Worm (Caenorhabditis elegans) whole organism, L4 larva: ENCODE results near the gene smg-8.

Experiments used
- F10B5.3 ChIP-seq: sonication (generic microtip); optimal IDR thresholded peaks from 2 replicates; lab custom pipeline; 2016; ENCODE audit warnings: mild to moderate bottlenecking, missing genetic modification characterization, missing compliant biosample characterization
- Y105C5A.15 ChIP-seq: fragments of 200-800 bp; sonication (Bioruptor generic); IDR thresholded peaks from 2 replicates; pipeline ENCODE4 v1.3.6; 2022; ENCODE audit warnings: missing genetic modification characterization, missing compliant biosample characterization
- Y48G9A.11 ChIP-seq: fragments of 200-800 bp; sonication (Bioruptor generic); IDR thresholded peaks from 2 replicates; pipeline ENCODE4 v1.3.6; 2022; ENCODE audit warnings: missing genetic modification reagents, missing genetic modification characterization, missing compliant biosample characterization
- Y5F2A.4 ChIP-seq: fragments of 200-800 bp; sonication (Bioruptor generic); optimal IDR thresholded peaks from 2 replicates; lab custom pipeline; 2018; ENCODE audit warnings: mild to moderate bottlenecking, missing genetic modification characterization, missing compliant biosample characterization
- Y75B8A.6 ChIP-seq: fragments of 200-800 bp; sonication (Bioruptor generic); IDR thresholded peaks from 2 replicates; pipeline ENCODE4 v1.3.6; 2022; ENCODE audit warnings: missing genetic modification reagents, missing genetic modification characterization, missing compliant biosample characterization
- ZK546.5 ChIP-seq, 2 experiments: sonication (generic microtip); optimal IDR thresholded peaks; 2 replicates each; lab custom pipeline; 2017; ENCODE audit warnings: missing biosample characterization in 2 of 2, missing genetic modification characterization in 2 of 2
- attf-4 ChIP-seq: sonication (generic microtip); optimal IDR thresholded peaks from 3 replicates; lab custom pipeline; 2017; ENCODE audit warnings: missing biosample characterization, missing genetic modification characterization
- ceh-28 ChIP-seq: fragments of 150-350 bp; optimal IDR thresholded peaks from 2 replicates; lab custom pipeline; 2014; ENCODE audit warnings: missing biosample characterization, missing genetic modification reagents, missing genetic modification characterization
- ceh-44 ChIP-seq: fragments of 200-800 bp; sonication (Bioruptor generic); IDR thresholded peaks from 2 replicates; pipeline ENCODE4 v1.3.6; 2022; ENCODE audit warnings: missing genetic modification reagents, missing genetic modification characterization, missing compliant biosample characterization
- ceh-82 ChIP-seq: sonication (generic microtip); optimal IDR thresholded peaks from 2 replicates; lab custom pipeline; 2017; ENCODE audit warnings: missing biosample characterization, missing genetic modification characterization
- ces-1 ChIP-seq: fragments of 150-350 bp; sonication (generic microtip); optimal IDR thresholded peaks from 4 replicates; lab custom pipeline; 2014; ENCODE audit warnings: missing biosample characterization, missing genetic modification reagents, missing genetic modification characterization
- cey-2 ChIP-seq: sonication (generic microtip); optimal IDR thresholded peaks from 3 replicates; lab custom pipeline; 2017; ENCODE audit warnings: missing genetic modification characterization, mild to moderate bottlenecking, missing compliant biosample characterization, antibody characterized with exemption, borderline replicate concordance; ENCODE audit not compliant: insufficient read depth
- ctbp-1 ChIP-seq: fragments of 200-800 bp; sonication (Bioruptor generic); IDR thresholded peaks from 2 replicates; pipeline ENCODE4 v1.3.6; 2022; ENCODE audit warnings: missing genetic modification reagents, missing genetic modification characterization, missing compliant biosample characterization
- daf-12 ChIP-seq: fragments of 150-350 bp; optimal IDR thresholded peaks from 2 replicates; lab custom pipeline; 2014; ENCODE audit warnings: missing biosample characterization, missing genetic modification reagents, missing genetic modification characterization
- dmd-8 ChIP-seq: fragments of 200-800 bp; sonication (Bioruptor generic); IDR thresholded peaks from 2 replicates; pipeline ENCODE4 v1.3.6; 2022; ENCODE audit warnings: missing genetic modification characterization, missing compliant biosample characterization
- dpl-1 ChIP-seq: fragments of 150-350 bp; optimal IDR thresholded peaks from 2 replicates; lab custom pipeline; 2014; ENCODE audit warnings: missing biosample characterization, missing genetic modification reagents, missing genetic modification characterization
- duxl-1 ChIP-seq: sonication (generic microtip); optimal IDR thresholded peaks from 2 replicates; lab custom pipeline; 2016; ENCODE audit warnings: mild to moderate bottlenecking, missing genetic modification characterization, moderate library complexity, missing compliant biosample characterization; ENCODE audit not compliant: poor library complexity
- dve-1 ChIP-seq: sonication (generic microtip); optimal IDR thresholded peaks from 2 replicates; lab custom pipeline; 2017; ENCODE audit warnings: antibody characterized with exemption, mild to moderate bottlenecking, missing genetic modification characterization, missing compliant biosample characterization; ENCODE audit not compliant: insufficient read depth
- fos-1 ChIP-seq: fragments of 150-350 bp; optimal IDR thresholded peaks from 2 replicates; lab custom pipeline; 2014; ENCODE audit warnings: missing biosample characterization, missing genetic modification characterization
- gei-8 ChIP-seq: fragments of 200-800 bp; sonication (Bioruptor generic); optimal IDR thresholded peaks from 2 replicates; lab custom pipeline; 2018; ENCODE audit warnings: mild to moderate bottlenecking, missing genetic modification characterization, missing compliant biosample characterization
- hif-1 ChIP-seq, 2 experiments: sonication (generic microtip); optimal IDR thresholded peaks; 2 replicates each; lab custom pipeline; 2016 to 2017; ENCODE audit warnings: missing compliant biosample characterization in 2 of 2, missing genetic modification characterization in 2 of 2, missing genetic modification reagents in 2 of 2, missing genotype in 2 of 2, mild to moderate bottlenecking in 1 of 2
- hlh-30 ChIP-seq: sonication (generic microtip); optimal IDR thresholded peaks from 2 replicates; lab custom pipeline; 2017; ENCODE audit warnings: antibody characterized with exemption, mild to moderate bottlenecking, missing genetic modification characterization, missing compliant biosample characterization; ENCODE audit not compliant: insufficient read depth
- jun-1 ChIP-seq: fragments of 150-350 bp; optimal IDR thresholded peaks from 2 replicates; lab custom pipeline; 2014; ENCODE audit warnings: missing biosample characterization, missing genetic modification reagents, missing genetic modification characterization
- lin-13 ChIP-seq: fragments of 150-350 bp; optimal IDR thresholded peaks from 2 replicates; lab custom pipeline; 2014; ENCODE audit warnings: missing biosample characterization, missing genetic modification reagents, missing genetic modification characterization
- lin-15B ChIP-seq: fragments of 150-350 bp; sonication (generic microtip); optimal IDR thresholded peaks from 3 replicates; lab custom pipeline; 2014; ENCODE audit warnings: missing biosample characterization, missing genetic modification characterization
- lir-3 ChIP-seq: sonication (generic microtip); optimal IDR thresholded peaks from 2 replicates; lab custom pipeline; 2016; ENCODE audit warnings: mild to moderate bottlenecking, missing genetic modification characterization, missing compliant biosample characterization
- madf-9 ChIP-seq: fragments of 200-800 bp; sonication (Bioruptor generic); conservative IDR thresholded peaks from 2 replicates; pipeline ENCODE4 v1.3.6; 2022; ENCODE audit warnings: missing genetic modification reagents, missing genetic modification characterization, missing compliant biosample characterization
- mdl-1 ChIP-seq, 2 experiments: fragments of 150-350 bp in 1 of 2; sonication (generic microtip) in 1 of 2; optimal IDR thresholded peaks; 2 replicates each; lab custom pipeline; 2014 to 2017; ENCODE audit warnings: missing biosample characterization in 2 of 2, missing genetic modification characterization in 2 of 2
- mdt-29 ChIP-seq: fragments of 200-800 bp; sonication (Bioruptor generic); IDR thresholded peaks from 2 replicates; pipeline ENCODE4 v1.3.6; 2022; ENCODE audit warnings: missing genetic modification reagents, missing genetic modification characterization, missing compliant biosample characterization
- mes-2 ChIP-seq: sonication (generic microtip); optimal IDR thresholded peaks from 2 replicates; lab custom pipeline; 2016; ENCODE audit warnings: missing genotype, mild to moderate bottlenecking, missing genetic modification characterization, missing compliant biosample characterization; ENCODE audit not compliant: poor library complexity, severe bottlenecking
- mxl-2 ChIP-seq: fragments of 200-800 bp; sonication (Bioruptor generic); conservative IDR thresholded peaks from 2 replicates; pipeline ENCODE4 v1.3.6; 2022; ENCODE audit warnings: missing genetic modification reagents, missing genetic modification characterization, missing compliant biosample characterization
- mxl-3 ChIP-seq: fragments of 200-800 bp; sonication (Bioruptor generic); optimal IDR thresholded peaks from 2 replicates; lab custom pipeline; 2018; ENCODE audit warnings: mild to moderate bottlenecking, missing genetic modification characterization, missing compliant biosample characterization
- nhr-102 ChIP-seq: sonication (generic microtip); optimal IDR thresholded peaks from 2 replicates; lab custom pipeline; 2016; ENCODE audit warnings: mild to moderate bottlenecking, missing genetic modification characterization, moderate library complexity, missing compliant biosample characterization
- nhr-111 ChIP-seq: fragments of 200-800 bp; sonication (Bioruptor generic); optimal IDR thresholded peaks from 2 replicates; lab custom pipeline; 2018; ENCODE audit warnings: mild to moderate bottlenecking, missing genetic modification characterization, missing compliant biosample characterization
- nhr-28 ChIP-seq: fragments of 150-350 bp; optimal IDR thresholded peaks from 2 replicates; lab custom pipeline; 2014; ENCODE audit warnings: missing biosample characterization, missing genetic modification characterization
- nhr-48 ChIP-seq: sonication (generic microtip); optimal IDR thresholded peaks from 2 replicates; lab custom pipeline; 2016; ENCODE audit warnings: mild to moderate bottlenecking, missing genetic modification characterization, missing compliant biosample characterization
- nhr-76 ChIP-seq: fragments of 150-350 bp; optimal IDR thresholded peaks from 2 replicates; lab custom pipeline; 2014; ENCODE audit warnings: missing biosample characterization, missing genetic modification characterization
- pha-4 ChIP-seq, 2 experiments: fragments of 150-350 bp in 1 of 2; fragments of 200-800 bp in 1 of 2; sonication (Bioruptor generic) in 1 of 2; IDR thresholded peaks in 1 of 2; optimal IDR thresholded peaks in 1 of 2; 2 replicates each; pipeline versions ENCODE4 v1.3.6 to Lab custom; 2014 to 2022; ENCODE audit warnings: missing genetic modification characterization in 2 of 2, missing genetic modification reagents in 2 of 2, missing biosample characterization in 1 of 2, missing compliant biosample characterization in 1 of 2
- php-3 ChIP-seq: fragments of 200-800 bp; sonication (Bioruptor generic); IDR thresholded peaks from 2 replicates; pipeline ENCODE4 v1.3.6; 2022; ENCODE audit warnings: missing genetic modification reagents, missing genetic modification characterization, missing compliant biosample characterization
- rbr-2 ChIP-seq: sonication (generic microtip); optimal IDR thresholded peaks from 2 replicates; lab custom pipeline; 2016; ENCODE audit warnings: missing genotype, missing genetic modification characterization, missing compliant biosample characterization
- sdz-12 ChIP-seq: fragments of 200-800 bp; sonication (Bioruptor generic); optimal IDR thresholded peaks from 2 replicates; lab custom pipeline; 2018; ENCODE audit warnings: mild to moderate bottlenecking, missing genetic modification characterization, missing compliant biosample characterization
- skn-1 ChIP-seq: fragments of 150-350 bp; optimal IDR thresholded peaks from 2 replicates; lab custom pipeline; 2014; ENCODE audit warnings: missing biosample characterization, missing genetic modification characterization
- spr-1 ChIP-seq: sonication (generic microtip); optimal IDR thresholded peaks from 2 replicates; lab custom pipeline; 2016; ENCODE audit warnings: mild to moderate bottlenecking, missing genetic modification characterization, missing compliant biosample characterization
- spr-3 ChIP-seq: fragments of 200-800 bp; sonication (Bioruptor generic); optimal IDR thresholded peaks from 2 replicates; lab custom pipeline; 2018; ENCODE audit warnings: mild to moderate bottlenecking, missing genetic modification characterization, missing compliant biosample characterization
- unc-130 ChIP-seq: sonication (generic microtip); optimal IDR thresholded peaks from 2 replicates; lab custom pipeline; 2016; ENCODE audit warnings: missing genetic modification reagents, missing genetic modification characterization, missing compliant biosample characterization
- vab-7 ChIP-seq: fragments of 200-800 bp; sonication (Bioruptor generic); IDR thresholded peaks from 2 replicates; pipeline ENCODE4 v1.3.6; 2022; ENCODE audit warnings: missing genetic modification reagents, missing genetic modification characterization, missing compliant biosample characterization
- zag-1 ChIP-seq: fragments of 150-350 bp; optimal IDR thresholded peaks from 2 replicates; lab custom pipeline; 2014; ENCODE audit warnings: missing biosample characterization, missing genetic modification characterization
- zfp-2 ChIP-seq: sonication (generic microtip); optimal IDR thresholded peaks from 2 replicates; lab custom pipeline; 2016; ENCODE audit warnings: mild to moderate bottlenecking, missing genetic modification characterization, missing compliant biosample characterization
- zfp-3 ChIP-seq: fragments of 200-800 bp; sonication (Bioruptor generic); conservative IDR thresholded peaks from 2 replicates; pipeline ENCODE4 v1.3.6; 2022; ENCODE audit warnings: missing genetic modification reagents, missing genetic modification characterization, missing compliant biosample characterization
- zip-2 ChIP-seq: fragments of 150-350 bp; optimal IDR thresholded peaks from 2 replicates; lab custom pipeline; 2014; ENCODE audit warnings: missing biosample characterization, missing genetic modification characterization

Gene smg-8

ce11 chrII:14399595-14399994 is 41.6 kb upstream of the smg-8 start (continued):
- TF ChIP-seq cey-2 (tag; lab: Kevin White, UChicago), result no peak
- TF ChIP-seq attf-4 (tag; lab: Kevin White, UChicago), result no peak
- TF ChIP-seq Y5F2A.4, result no peak
- peak; percentile 51 for TF ChIP-seq lin-15B (tag; lab: Kevin White, UChicago)
- no peak for TF ChIP-seq ZK546.5 (tag; optimal IDR thresholded peaks at IDR 0.05; lab: Kevin White, UChicago)
- TF ChIP-seq lin-13, result peak; percentile 65
- peak; percentile 87 for TF ChIP-seq mxl-3 (GFP tag; lab: Kevin White, UChicago)
- peak in 1 of 2 experiments; percentile 82 for TF ChIP-seq hif-1 (tag; optimal IDR thresholded peaks at IDR 0.05; lab: Kevin White, UChicago)
- TF ChIP-seq spr-3 (GFP tag; lab: Kevin White, UChicago), result no peak
- TF ChIP-seq gei-8 (GFP tag; lab: Kevin White, UChicago), result no peak
- no peak for TF ChIP-seq F10B5.3 (tag; lab: Kevin White, UChicago)
- peak; percentile 47; the same call in 1 of the 2 replicates for TF ChIP-seq pha-4 (GFP tag; IDR thresholded peaks at IDR 0.05; lab: Robert Waterston, UW)
- no peak for TF ChIP-seq pha-4 (tag; optimal IDR thresholded peaks at IDR 0.05; lab: Kevin White, UChicago)
- no peak for TF ChIP-seq spr-1 (tag; lab: Kevin White, UChicago)
- TF ChIP-seq unc-130, result no peak
- peak; percentile 30 for TF ChIP-seq nhr-48
- no peak for TF ChIP-seq zfp-3 (GFP tag; lab: Robert Waterston, UW)
- TF ChIP-seq sdz-12 (GFP tag; lab: Kevin White, UChicago), result no peak
- no peak for TF ChIP-seq lir-3 (tag; lab: Kevin White, UChicago)
- TF ChIP-seq mdt-29 (GFP tag; lab: Robert Waterston, UW), result no peak
- peak; percentile 99 for TF ChIP-seq hlh-30 (tag; lab: Kevin White, UChicago)
- TF ChIP-seq ces-1 (GFP tag; lab: Kevin White, UChicago), result peak; percentile 55
- TF ChIP-seq duxl-1 (tag; lab: Kevin White, UChicago), result no peak
- TF ChIP-seq daf-12 (tag; lab: Kevin White, UChicago), result no peak
- TF ChIP-seq skn-1, result no peak
- no peak for TF ChIP-seq vab-7 (GFP tag; lab: Robert Waterston, UW)
- no peak for TF ChIP-seq Y75B8A.6 (GFP tag; lab: Robert Waterston, UW)
- TF ChIP-seq ceh-44 (GFP tag; lab: Robert Waterston, UW), result no peak
- 0 out of 2 replicates have a peak, but pooled peaks have one; percentile 40 for TF ChIP-seq madf-9 (GFP tag; lab: Robert Waterston, UW)
- TF ChIP-seq Y48G9A.11 (GFP tag; lab: Robert Waterston, UW), result no peak
- peak; percentile 83 for TF ChIP-seq dpl-1
- TF ChIP-seq ceh-82 (tag; lab: Kevin White, UChicago), result no peak
- TF ChIP-seq php-3 (GFP tag; lab: Robert Waterston, UW), result no peak
- no peak for TF ChIP-seq zag-1
- TF ChIP-seq jun-1 (tag; lab: Kevin White, UChicago), result peak; percentile 52
- no peak for TF ChIP-seq zip-2 (tag; lab: Kevin White, UChicago)
- TF ChIP-seq fos-1, result no peak
- TF ChIP-seq ceh-28, result peak; percentile 19
- peak; percentile 86 for TF ChIP-seq nhr-28
- TF ChIP-seq ctbp-1 (GFP tag; lab: Robert Waterston, UW), result no peak
- peak; percentile 77 for TF ChIP-seq rbr-2
- no peak for TF ChIP-seq mxl-2 (GFP tag; lab: Robert Waterston, UW)
- TF ChIP-seq dmd-8 (GFP tag; lab: Robert Waterston, UW), result no peak
- TF ChIP-seq dve-1, result peak; percentile 93
- TF ChIP-seq mdl-1 (tag; optimal IDR thresholded peaks at IDR 0.05; lab: Kevin White, UChicago), result peak; percentile 79 to 96
- TF ChIP-seq nhr-102 (tag; lab: Kevin White, UChicago), result peak; percentile 56
- TF ChIP-seq Y105C5A.15, result no peak
- TF ChIP-seq nhr-76 (tag; lab: Kevin White, UChicago), result no peak
- TF ChIP-seq zfp-2 (tag; lab: Kevin White, UChicago), result no peak
- peak; percentile 99 for TF ChIP-seq mes-2 (tag; lab: Kevin White, UChicago)
- no peak for TF ChIP-seq nhr-111 (GFP tag; lab: Kevin White, UChicago)
